Fruit fly (Drosophila melanogaster): ENCODE data around the gene CG34177.

- TF ChIP-seq Clk (GFP tag; optimal IDR thresholded peaks at IDR 0.05) (no peak), CG7101 (tag; optimal IDR thresholded peaks at IDR 0.05) (no peak), Hr96 (GFP tag; optimal IDR thresholded peaks at IDR 0.05) (no peak), ovo (GFP tag; optimal IDR thresholded peaks at IDR 0.05) (no peak), CG14711 (tag; optimal IDR thresholded peaks at IDR 0.05) (no peak), CG11617 (GFP tag; optimal IDR thresholded peaks at IDR 0.05) (no peak), bab1 (GFP tag; optimal IDR thresholded peaks at IDR 0.05) (no peak), CG5204 (GFP tag; optimal IDR thresholded peaks at IDR 0.05) (no peak), kay (GFP tag; ENCODE audit: borderline replicate concordance) (no peak), CG1620 (GFP tag; optimal IDR thresholded peaks at IDR 0.05) (no peak), cnc (optimal IDR thresholded peaks at IDR 0.05) (no peak), Mnt (GFP tag; optimal IDR thresholded peaks at IDR 0.05) (no peak), tj (GFP tag; optimal IDR thresholded peaks at IDR 0.05) (no peak), CG33017 (tag; optimal IDR thresholded peaks at IDR 0.05) (no peak)
Observed at dm6 chr2L:4477978-4478377, 44.3 kb downstream of the CG34177 start.

All from whole organism, adult.